Fruit fly (Drosophila melanogaster): Measurements from ENCODE around the gene CG3223.

Gene CG3223

dm6 chr3R:7962778-7963494 is 46.3 kb upstream of the CG3223 start (continued):
- peak; percentile 38 to 67 for TF ChIP-seq bsh (GFP tag; optimal IDR thresholded peaks at IDR 0.05)
- TF ChIP-seq CG15479 (GFP tag; optimal IDR thresholded peaks at IDR 0.05) = peak; percentile 40
- peak; percentile 40 for TF ChIP-seq CG12104 (GFP tag; optimal IDR thresholded peaks at IDR 0.05)
- TF ChIP-seq CG12942 (GFP tag; optimal IDR thresholded peaks at IDR 0.05) = no peak
- peak; percentile 29 for TF ChIP-seq kay (GFP tag; optimal IDR thresholded peaks at IDR 0.05)
- TF ChIP-seq CG7963 (GFP tag; IDR thresholded peaks at IDR 0.05; ENCODE audit: partially characterized antibody) = no peak
- TF ChIP-seq CG1529 (GFP tag; optimal IDR thresholded peaks at IDR 0.05) = peak; percentile 55
- TF ChIP-seq sug (tag; optimal IDR thresholded peaks at IDR 0.05) = no peak
- no peak for TF ChIP-seq cad (GFP tag; optimal IDR thresholded peaks at IDR 0.05)
- TF ChIP-seq sens (GFP tag) = peak; percentile 92
- TF ChIP-seq ara (GFP tag; IDR thresholded peaks at IDR 0.05) = peak; percentile 47; the same call in 1 of the 2 replicates
- no peak for TF ChIP-seq CG3065 (GFP tag; optimal IDR thresholded peaks at IDR 0.05)
- TF ChIP-seq Abd-B (GFP tag; optimal IDR thresholded peaks at IDR 0.05) = peak; percentile 51
- TF ChIP-seq aop (GFP tag; IDR thresholded peaks at IDR 0.05) = peak; percentile 74
- TF ChIP-seq ems (GFP tag; optimal IDR thresholded peaks at IDR 0.05) = no peak
- TF ChIP-seq Dip2 (GFP tag; IDR thresholded peaks at IDR 0.05) = no peak
- TF ChIP-seq cato (GFP tag; optimal IDR thresholded peaks at IDR 0.05; ENCODE audit: borderline replicate concordance) = peak; percentile 42
- TF ChIP-seq CG18262 (tag; optimal IDR thresholded peaks at IDR 0.05) = peak; percentile 92
- no peak for TF ChIP-seq Vsx1 (GFP tag; optimal IDR thresholded peaks at IDR 0.05)
- TF ChIP-seq CG5953 (GFP tag; IDR thresholded peaks at IDR 0.05) = peak; percentile 46; the same call in 1 of the 2 replicates
- no peak for TF ChIP-seq dimm (GFP tag; IDR thresholded peaks at IDR 0.05)
- TF ChIP-seq CG10209 (GFP tag; optimal IDR thresholded peaks at IDR 0.05) = peak; percentile 40
- TF ChIP-seq CG30020 (tag; optimal IDR thresholded peaks at IDR 0.05) = no peak
- TF ChIP-seq CG3281 (GFP tag; optimal IDR thresholded peaks at IDR 0.05) = no peak
- TF ChIP-seq gem (tag; optimal IDR thresholded peaks at IDR 0.05) = peak; percentile 79
- TF ChIP-seq Scr (GFP tag; IDR thresholded peaks at IDR 0.05; ENCODE audit: partially characterized antibody) = no peak
- TF ChIP-seq vnd (GFP tag; IDR thresholded peaks at IDR 0.05; ENCODE audit: partially characterized antibody) = no peak
- TF ChIP-seq sqz (GFP tag; optimal IDR thresholded peaks at IDR 0.05) = peak; percentile 45
- peak; percentile 58 for TF ChIP-seq CG10267 (tag; optimal IDR thresholded peaks at IDR 0.05)
- TF ChIP-seq CG6689 (GFP tag; IDR thresholded peaks at IDR 0.05) = peak; percentile 40
- no peak for TF ChIP-seq kni (GFP tag; optimal IDR thresholded peaks at IDR 0.05)
- peak; percentile 61; the same call in 1 of the 2 replicates for TF ChIP-seq Xrp1 (GFP tag; IDR thresholded peaks at IDR 0.05)
- TF ChIP-seq odd (GFP tag; optimal IDR thresholded peaks at IDR 0.05) = peak; percentile 33
- peak; percentile 25 for TF ChIP-seq CG2116 (GFP tag; optimal IDR thresholded peaks at IDR 0.05)
- peak; percentile 39; the same call in 1 of the 2 replicates for TF ChIP-seq wor (GFP tag; IDR thresholded peaks at IDR 0.05)
- TF ChIP-seq peb (GFP tag; IDR thresholded peaks at IDR 0.05) = peak; percentile 16; the same call in 1 of the 2 replicates
- TF ChIP-seq CG12391 (tag; optimal IDR thresholded peaks at IDR 0.05) = peak; percentile 59
- no peak for TF ChIP-seq ab (GFP tag; optimal IDR thresholded peaks at IDR 0.05)
- peak; percentile 7 for TF ChIP-seq YL-1 (GFP tag; optimal IDR thresholded peaks at IDR 0.05)
- peak; percentile 72 for TF ChIP-seq CoRest (tag; optimal IDR thresholded peaks at IDR 0.05)
- TF ChIP-seq CG17328 (GFP tag; IDR thresholded peaks at IDR 0.05) = peak; percentile 58; the same call in 1 of the 2 replicates
- no peak for TF ChIP-seq otp (GFP tag; IDR thresholded peaks at IDR 0.05)
- TF ChIP-seq zen (tag; optimal IDR thresholded peaks at IDR 0.05) = peak; percentile 20
- peak; percentile 81 for TF ChIP-seq nmo (GFP tag; optimal IDR thresholded peaks at IDR 0.05)
- no peak for TF ChIP-seq ftz-f1 (GFP tag; optimal IDR thresholded peaks at IDR 0.05)
- peak; percentile 7; the same call in 1 of the 3 replicates for TF ChIP-seq CG11093 (GFP tag; IDR thresholded peaks at IDR 0.05)
- peak; percentile 47 for TF ChIP-seq CG8924 (tag; optimal IDR thresholded peaks at IDR 0.05)
- peak; percentile 81 for TF ChIP-seq Sox100B (GFP tag; optimal IDR thresholded peaks at IDR 0.05)
- 0 out of 3 replicates have a peak, but pooled peaks have one; percentile 10 for TF ChIP-seq hb (GFP tag; IDR thresholded peaks at IDR 0.05; ENCODE audit: partially characterized antibody)
